Worm (Caenorhabditis elegans) whole organism, L3 larva: ENCODE results near the gene atf-2.

Source experiments
- aly-2 ChIP-seq: fragments of 150-350 bp; optimal IDR thresholded peaks from 2 replicates; lab custom pipeline; 2014; ENCODE audit warnings: missing biosample characterization, missing genetic modification characterization
- egl-27 ChIP-seq: sonication (generic microtip); optimal IDR thresholded peaks from 4 replicates; lab custom pipeline; 2017; ENCODE audit warnings: missing biosample characterization, missing genetic modification reagents, missing genetic modification characterization
- lin-39 ChIP-seq: fragments of 150-350 bp; optimal IDR thresholded peaks from 2 replicates; lab custom pipeline; 2018; ENCODE audit warnings: missing biosample characterization, missing genetic modification reagents, missing genetic modification characterization
- nfya-1 ChIP-seq: sonication (generic microtip); optimal IDR thresholded peaks from 2 replicates; lab custom pipeline; 2017; ENCODE audit warnings: missing genetic modification characterization, mild to moderate bottlenecking, missing compliant biosample characterization, antibody characterized with exemption, moderate library complexity; ENCODE audit not compliant: insufficient read depth
- nhr-23 ChIP-seq: fragments of 150-350 bp; optimal IDR thresholded peaks from 2 replicates; lab custom pipeline; 2014; ENCODE audit warnings: missing biosample characterization, missing genetic modification reagents, missing genetic modification characterization
- nhr-25 ChIP-seq: sonication (generic microtip); optimal IDR thresholded peaks from 2 replicates; lab custom pipeline; 2017; ENCODE audit warnings: missing biosample characterization, missing genetic modification characterization
- nhr-76 ChIP-seq: fragments of 150-350 bp; sonication (generic microtip); optimal IDR thresholded peaks from 5 replicates; lab custom pipeline; 2014; ENCODE audit warnings: missing biosample characterization, missing genetic modification characterization
- pqm-1 ChIP-seq: fragments of 150-350 bp; optimal IDR thresholded peaks from 2 replicates; lab custom pipeline; 2017; ENCODE audit warnings: missing biosample characterization, missing genetic modification characterization, inconsistent platforms
- tbx-2 ChIP-seq: sonication (generic microtip); optimal IDR thresholded peaks from 2 replicates; lab custom pipeline; 2016; ENCODE audit warnings: mild to moderate bottlenecking, missing genetic modification characterization, missing compliant biosample characterization
- unc-62 ChIP-seq: fragments of 150-350 bp; sonication (generic microtip); optimal IDR thresholded peaks from 4 replicates; lab custom pipeline; 2014; ENCODE audit warnings: missing biosample characterization, missing genetic modification reagents, missing genetic modification characterization

The atf-2 gene

DNA sequence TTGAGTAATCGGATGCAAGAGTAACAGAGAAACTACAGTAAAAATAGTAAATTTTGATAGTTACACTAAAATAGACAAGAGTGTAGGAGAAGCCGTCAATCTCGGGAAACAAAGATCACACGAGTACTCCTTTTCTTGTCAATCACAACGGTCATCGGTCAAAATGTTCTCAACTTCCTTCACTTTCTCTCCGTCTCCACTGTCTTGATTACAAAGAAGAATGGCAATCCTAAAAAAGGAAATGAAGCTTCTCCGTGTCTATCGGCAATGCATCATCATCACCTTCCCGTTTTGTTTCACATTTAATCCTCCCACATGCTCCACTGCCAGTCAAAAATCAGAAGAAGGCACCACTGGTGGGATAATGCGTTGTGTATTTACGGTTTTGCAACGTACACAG lies 47.9 kb downstream of the atf-2 start:
- TF ChIP-seq nhr-23 (tag; lab: Kevin White, UChicago) (no peak), lin-39 (peak; percentile 47), unc-62 (GFP tag; lab: Kevin White, UChicago) (peak; percentile 86)
- TF ChIP-seq, all 47 proteins: peak for 2

DNA sequence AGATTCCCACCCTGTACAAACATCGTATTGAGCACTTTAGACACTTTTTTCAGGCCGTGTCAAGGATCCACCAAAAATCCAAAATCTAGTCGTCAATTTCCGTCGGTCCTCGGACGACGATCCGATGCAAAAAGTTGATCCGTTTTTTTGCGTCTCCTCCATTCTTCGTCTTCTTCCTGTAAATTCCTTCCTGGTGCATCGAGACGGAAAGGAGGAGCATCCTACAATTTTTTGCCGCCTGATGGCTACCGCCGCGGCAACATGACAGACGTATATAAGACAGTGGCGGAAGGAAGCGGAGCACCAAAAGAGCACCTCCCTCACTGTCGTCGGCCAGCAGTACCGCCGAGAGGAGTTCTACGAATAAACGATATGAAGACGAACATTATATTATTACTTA lies 49.0 kb downstream of the atf-2 start, which contains the start of gene appg-2:
Gene appg-2 (plus strand): TSS at position 301 of the 400 bp plus-strand sequence.
- TF ChIP-seq nfya-1 (tag; lab: Kevin White, UChicago) (no peak), tbx-2 (no peak), egl-27 (tag; lab: Kevin White, UChicago) (no peak), nhr-76 (tag; lab: Kevin White, UChicago) (no peak), aly-2 (tag; lab: Kevin White, UChicago) (no peak), pqm-1 (no peak), nhr-25 (tag; lab: Kevin White, UChicago) (no peak)
